Worm (Caenorhabditis elegans) whole organism, L4 larva: ENCODE data around the gene skr-19.

ENCODE experiments used
- F26F4.8 ChIP-seq: fragments of 200-800 bp; sonication (Bioruptor generic); conservative IDR thresholded peaks from 2 replicates; pipeline ENCODE4 v1.3.6; 2022; ENCODE audit warnings: missing genetic modification characterization, missing compliant biosample characterization
- F37D6.2 ChIP-seq: sonication (generic microtip); optimal IDR thresholded peaks from 2 replicates; lab custom pipeline; 2016; ENCODE audit warnings: mild to moderate bottlenecking, missing genetic modification characterization, missing compliant biosample characterization
- F44E2.7 ChIP-seq: fragments of 200-800 bp; sonication (Bioruptor generic); IDR thresholded peaks from 2 replicates; pipeline ENCODE4 v2.1.2; 2022; ENCODE audit warnings: missing genetic modification characterization, missing compliant biosample characterization
- R02D3.7 ChIP-seq: fragments of 150-350 bp; sonication (generic microtip); optimal IDR thresholded peaks from 3 replicates; lab custom pipeline; 2014; ENCODE audit warnings: missing biosample characterization, missing genetic modification characterization
- T26A8.4 ChIP-seq: fragments of 200-800 bp; sonication (Bioruptor generic); IDR thresholded peaks from 2 replicates; pipeline ENCODE4 v1.3.6; 2022; ENCODE audit warnings: missing genetic modification characterization, missing compliant biosample characterization
- Y48G9A.11 ChIP-seq: fragments of 200-800 bp; sonication (Bioruptor generic); IDR thresholded peaks from 2 replicates; pipeline ENCODE4 v1.3.6; 2022; ENCODE audit warnings: missing genetic modification reagents, missing genetic modification characterization, missing compliant biosample characterization
- Y5F2A.4 ChIP-seq: fragments of 200-800 bp; sonication (Bioruptor generic); optimal IDR thresholded peaks from 2 replicates; lab custom pipeline; 2018; ENCODE audit warnings: mild to moderate bottlenecking, missing genetic modification characterization, missing compliant biosample characterization
- ZK337.2 ChIP-seq: fragments of 200-800 bp; sonication (Bioruptor generic); IDR thresholded peaks from 2 replicates; pipeline ENCODE4 v1.3.6; 2022; ENCODE audit warnings: missing genetic modification reagents, missing genetic modification characterization, missing compliant biosample characterization
- aha-1 ChIP-seq: fragments of 150-350 bp; peaks from one replicate; lab custom pipeline; 2014; ENCODE audit warnings: missing biosample characterization, missing genetic modification characterization
- ceh-32 ChIP-seq: sonication (generic microtip); optimal IDR thresholded peaks from 2 replicates; lab custom pipeline; 2016; ENCODE audit warnings: mild to moderate bottlenecking, missing genetic modification characterization, missing compliant biosample characterization; ENCODE audit not compliant: poor library complexity
- ceh-62 ChIP-seq: sonication (generic microtip); optimal IDR thresholded peaks from 2 replicates; lab custom pipeline; 2017; ENCODE audit warnings: missing biosample characterization, missing genetic modification characterization
- ctbp-1 ChIP-seq: fragments of 200-800 bp; sonication (Bioruptor generic); IDR thresholded peaks from 2 replicates; pipeline ENCODE4 v1.3.6; 2022; ENCODE audit warnings: missing genetic modification reagents, missing genetic modification characterization, missing compliant biosample characterization
- daf-12 ChIP-seq: fragments of 150-350 bp; optimal IDR thresholded peaks from 2 replicates; lab custom pipeline; 2014; ENCODE audit warnings: missing biosample characterization, missing genetic modification reagents, missing genetic modification characterization
- daf-16 ChIP-seq, 3 experiments: sonication (generic microtip); optimal IDR thresholded peaks; 2 replicates each; lab custom pipeline; 2016 to 2017; ENCODE audit warnings: missing genetic modification characterization in 3 of 3, missing genetic modification reagents in 3 of 3, mild to moderate bottlenecking in 2 of 3, missing compliant biosample characterization in 2 of 3, missing biosample characterization in 1 of 3, moderate library complexity in 1 of 3
- daf-8 ChIP-seq: fragments of 200-800 bp; sonication (Bioruptor generic); IDR thresholded peaks from 2 replicates; pipeline ENCODE4 v1.3.6; 2022; ENCODE audit warnings: missing genetic modification characterization, missing compliant biosample characterization
- dpl-1 ChIP-seq: fragments of 150-350 bp; optimal IDR thresholded peaks from 2 replicates; lab custom pipeline; 2014; ENCODE audit warnings: missing biosample characterization, missing genetic modification reagents, missing genetic modification characterization
- duxl-1 ChIP-seq: sonication (generic microtip); optimal IDR thresholded peaks from 2 replicates; lab custom pipeline; 2016; ENCODE audit warnings: mild to moderate bottlenecking, missing genetic modification characterization, moderate library complexity, missing compliant biosample characterization; ENCODE audit not compliant: poor library complexity
- dve-1 ChIP-seq: sonication (generic microtip); optimal IDR thresholded peaks from 2 replicates; lab custom pipeline; 2017; ENCODE audit warnings: antibody characterized with exemption, mild to moderate bottlenecking, missing genetic modification characterization, missing compliant biosample characterization; ENCODE audit not compliant: insufficient read depth
- fos-1 ChIP-seq: fragments of 150-350 bp; optimal IDR thresholded peaks from 2 replicates; lab custom pipeline; 2014; ENCODE audit warnings: missing biosample characterization, missing genetic modification characterization
- hlh-11 ChIP-seq: fragments of 200-800 bp; sonication (Bioruptor generic); optimal IDR thresholded peaks from 2 replicates; lab custom pipeline; 2018; ENCODE audit warnings: mild to moderate bottlenecking, missing genetic modification characterization, missing compliant biosample characterization
- hmg-1.1 ChIP-seq: fragments of 200-800 bp; sonication (Bioruptor generic); IDR thresholded peaks from 2 replicates; pipeline ENCODE4 v1.3.6; 2022; ENCODE audit warnings: missing genetic modification reagents, missing genetic modification characterization, missing compliant biosample characterization
- jun-1 ChIP-seq: fragments of 150-350 bp; optimal IDR thresholded peaks from 2 replicates; lab custom pipeline; 2014; ENCODE audit warnings: missing biosample characterization, missing genetic modification reagents, missing genetic modification characterization
- lin-15B ChIP-seq: fragments of 150-350 bp; sonication (generic microtip); optimal IDR thresholded peaks from 3 replicates; lab custom pipeline; 2014; ENCODE audit warnings: missing biosample characterization, missing genetic modification characterization
- lsy-2 ChIP-seq, 2 experiments: fragments of 150-350 bp in 1 of 2; sonication (generic microtip) in 1 of 2; optimal IDR thresholded peaks; 2 replicates each; lab custom pipeline; 2014 to 2017; ENCODE audit warnings: missing biosample characterization in 2 of 2, missing genetic modification characterization in 2 of 2
- mdl-1 ChIP-seq, 2 experiments: fragments of 150-350 bp in 1 of 2; sonication (generic microtip) in 1 of 2; optimal IDR thresholded peaks; 2 replicates each; lab custom pipeline; 2014 to 2017; ENCODE audit warnings: missing biosample characterization in 2 of 2, missing genetic modification characterization in 2 of 2
- mes-2 ChIP-seq: sonication (generic microtip); optimal IDR thresholded peaks from 2 replicates; lab custom pipeline; 2016; ENCODE audit warnings: missing genotype, mild to moderate bottlenecking, missing genetic modification characterization, missing compliant biosample characterization; ENCODE audit not compliant: poor library complexity, severe bottlenecking
- nhr-10 ChIP-seq: fragments of 150-350 bp; optimal IDR thresholded peaks from 2 replicates; lab custom pipeline; 2014; ENCODE audit warnings: missing biosample characterization, missing genetic modification characterization
- nhr-11 ChIP-seq: fragments of 150-350 bp; optimal IDR thresholded peaks from 2 replicates; lab custom pipeline; 2014; ENCODE audit warnings: missing biosample characterization, missing genetic modification characterization
- nhr-237 ChIP-seq: sonication (generic microtip); optimal IDR thresholded peaks from 2 replicates; lab custom pipeline; 2017; ENCODE audit warnings: missing biosample characterization, missing genetic modification characterization
- nhr-42 ChIP-seq: fragments of 200-800 bp; sonication (Bioruptor generic); IDR thresholded peaks from 2 replicates; pipeline ENCODE4 v1.3.6; 2022; ENCODE audit warnings: missing genetic modification characterization, missing compliant biosample characterization
- nhr-48 ChIP-seq: sonication (generic microtip); optimal IDR thresholded peaks from 2 replicates; lab custom pipeline; 2016; ENCODE audit warnings: mild to moderate bottlenecking, missing genetic modification characterization, missing compliant biosample characterization
- pha-4 ChIP-seq, 2 experiments: fragments of 150-350 bp in 1 of 2; fragments of 200-800 bp in 1 of 2; sonication (Bioruptor generic) in 1 of 2; IDR thresholded peaks in 1 of 2; optimal IDR thresholded peaks in 1 of 2; 2 replicates each; pipeline versions ENCODE4 v1.3.6 to Lab custom; 2014 to 2022; ENCODE audit warnings: missing genetic modification characterization in 2 of 2, missing genetic modification reagents in 2 of 2, missing biosample characterization in 1 of 2, missing compliant biosample characterization in 1 of 2
- spr-3 ChIP-seq: fragments of 200-800 bp; sonication (Bioruptor generic); optimal IDR thresholded peaks from 2 replicates; lab custom pipeline; 2018; ENCODE audit warnings: mild to moderate bottlenecking, missing genetic modification characterization, missing compliant biosample characterization
- tra-1 ChIP-seq: fragments of 200-800 bp; sonication (Bioruptor generic); IDR thresholded peaks from 2 replicates; pipeline ENCODE4 v1.3.6; 2022; ENCODE audit warnings: missing genetic modification reagents, missing genetic modification characterization, missing compliant biosample characterization
- unc-62 ChIP-seq, 3 experiments: fragments of 150-350 bp in 1 of 3; sonication (generic microtip); optimal IDR thresholded peaks in 2 of 3; peaks in 1 of 3; 1 replicate in 1 of 3; 2 replicates in 2 of 3; lab custom pipeline; 2014 to 2017; ENCODE audit warnings: missing biosample characterization in 3 of 3, missing genetic modification characterization in 3 of 3, missing genetic modification reagents in 3 of 3, missing genotype in 1 of 3
- zip-2 ChIP-seq: fragments of 150-350 bp; optimal IDR thresholded peaks from 2 replicates; lab custom pipeline; 2014; ENCODE audit warnings: missing biosample characterization, missing genetic modification characterization

The skr-19 gene

DNA sequence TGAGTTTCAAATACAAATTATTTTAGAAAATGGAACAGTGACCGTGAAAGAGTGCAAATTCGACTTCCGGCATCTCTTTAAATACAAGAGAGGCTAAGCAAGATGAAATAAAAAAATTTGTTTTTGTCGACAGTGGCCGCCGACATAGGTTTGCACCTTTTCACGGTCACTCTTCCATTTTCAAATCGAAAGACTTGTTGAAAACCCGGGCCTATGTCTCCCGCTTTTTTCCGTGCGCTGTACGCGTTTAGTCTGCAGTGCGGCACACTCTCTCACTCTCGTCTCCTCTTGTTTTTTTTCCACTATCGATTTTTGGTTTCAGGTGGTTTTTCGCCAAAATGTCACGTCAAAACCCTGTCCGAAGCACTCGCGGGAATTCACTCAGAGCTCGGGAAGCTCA is 20.6 kb upstream of the skr-19 start, which contains the start of gene hpl-1:
TSS of gene hpl-1 (plus strand) at position 301 of the 400 bp plus-strand sequence.
- TF ChIP-seq nhr-48 (tag; lab: Kevin White, UChicago) = no peak
- no peak for TF ChIP-seq dve-1 (tag; lab: Kevin White, UChicago)
- TF ChIP-seq lsy-2 (tag; optimal IDR thresholded peaks at IDR 0.05; lab: Kevin White, UChicago) = no peak
- no peak for TF ChIP-seq mdl-1 (tag; optimal IDR thresholded peaks at IDR 0.05; lab: Kevin White, UChicago)
- TF ChIP-seq fos-1 (tag; lab: Kevin White, UChicago) = no peak
- no peak for TF ChIP-seq mes-2 (tag; lab: Kevin White, UChicago)

DNA sequence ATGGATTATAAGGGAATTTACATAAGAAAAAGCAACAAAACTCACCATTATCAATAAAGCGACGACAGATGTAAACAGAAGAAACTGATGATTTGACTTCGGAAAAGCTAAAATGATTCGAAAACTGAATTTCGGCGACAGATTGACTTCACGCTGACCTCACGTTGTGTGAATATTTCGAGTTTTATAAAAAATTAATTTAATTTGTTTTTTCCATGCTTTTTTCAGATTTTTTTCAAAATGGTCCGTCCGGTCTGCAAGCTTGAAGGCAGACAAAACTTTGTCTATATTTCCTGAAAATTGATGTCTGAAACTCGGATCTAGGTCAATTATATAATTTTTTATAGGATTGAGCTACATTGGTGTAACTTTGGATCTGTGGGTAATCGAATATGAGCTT is 17.7 kb upstream of the skr-19 start, which contains the start of gene K08H2.5:
TSS of gene K08H2.5 (minus strand) at position 101 of the 400 bp plus-strand sequence.
- TF ChIP-seq F44E2.7 (no peak), daf-12 (no peak), lsy-2 (tag; optimal IDR thresholded peaks at IDR 0.05; lab: Kevin White, UChicago) (no peak)

- TF ChIP-seq pha-4 (GFP tag; IDR thresholded peaks at IDR 0.05; lab: Robert Waterston, UW) (no peak), pha-4 (tag; optimal IDR thresholded peaks at IDR 0.05; lab: Kevin White, UChicago) (no peak), nhr-42 (GFP tag; lab: Robert Waterston, UW) (no peak), nhr-237 (no peak)
Measured at ce11 chrX:13238197-13238596, 13.7 kb upstream of the skr-19 start, which contains the start of gene K08H2.4. Gene K08H2.4, plus strand, starts transcription at chrX:13238497.

- TF ChIP-seq daf-16 (GFP tag; optimal IDR thresholded peaks at IDR 0.05; lab: Kevin White, UChicago) (no peak), daf-16 (tag; optimal IDR thresholded peaks at IDR 0.05; lab: Kevin White, UChicago) (no peak), F26F4.8 (no peak), ZK337.2 (GFP tag; lab: Robert Waterston, UW) (no peak), ctbp-1 (GFP tag; lab: Robert Waterston, UW) (no peak), R02D3.7 (tag; lab: Kevin White, UChicago) (no peak), nhr-10 (tag; lab: Kevin White, UChicago) (no peak), jun-1 (tag; lab: Kevin White, UChicago) (no peak)
Measured at ce11 chrX:13237102-13237501, 12.6 kb upstream of the skr-19 start, which contains the start of gene K08H2.3. Gene K08H2.3, plus strand, starts transcription at chrX:13237402.

- TF ChIP-seq Y5F2A.4 (GFP tag; lab: Kevin White, UChicago) (no peak), aha-1 (peak; percentile 1)
Measured at ce11 chrX:13234879-13235278, 10.4 kb upstream of the skr-19 start, which contains the start of gene K08H2.2. Gene K08H2.2, minus strand, starts transcription at chrX:13234979.

DNA sequence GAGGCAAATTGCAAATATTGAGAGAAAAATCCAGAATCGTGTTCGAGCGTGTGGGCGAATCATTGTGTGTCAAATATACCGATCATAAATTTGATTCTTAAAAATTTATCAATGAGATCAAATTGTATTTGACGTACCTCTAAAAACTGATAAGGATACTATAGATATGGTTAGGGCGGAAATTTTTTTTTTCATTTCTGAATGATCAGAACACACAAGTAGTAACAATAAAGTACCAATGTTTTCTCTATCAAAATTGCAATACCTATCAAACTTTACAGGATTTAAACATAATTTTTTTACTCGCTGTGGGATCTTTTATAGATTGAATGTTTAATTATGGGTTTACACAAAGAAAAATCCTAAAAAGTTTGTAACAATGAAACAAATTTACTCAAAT is 7.8 kb upstream of the skr-19 start, which contains the start of gene bgnt-1.5:
TSS of gene bgnt-1.5 (minus strand) at position 101 of the 400 bp plus-strand sequence.
- TF ChIP-seq F37D6.2 (no peak), aha-1 (peak; percentile 45)

ce11 chrX:13227778-13228177 is 3.3 kb upstream of the skr-19 start:
- TF ChIP-seq Y48G9A.11 (GFP tag; lab: Robert Waterston, UW) (no peak), daf-8 (GFP tag; lab: Robert Waterston, UW) (no peak), ceh-62 (tag; lab: Kevin White, UChicago) (no peak), duxl-1 (tag; lab: Kevin White, UChicago) (no peak), T26A8.4 (no peak), nhr-11 (tag; lab: Kevin White, UChicago) (no peak), spr-3 (GFP tag; lab: Kevin White, UChicago) (no peak), hmg-1.1 (no peak), unc-62 (GFP tag; optimal IDR thresholded peaks at IDR 0.05 in 1 of 2; lab: Kevin White, UChicago) (no peak), unc-62 (tag; optimal IDR thresholded peaks at IDR 0.05; lab: Kevin White, UChicago) (no peak), zip-2 (tag; lab: Kevin White, UChicago) (no peak), tra-1 (GFP tag; lab: Robert Waterston, UW) (no peak), ceh-32 (tag; lab: Kevin White, UChicago) (no peak), ZK337.2 (GFP tag; lab: Robert Waterston, UW) (no peak), hlh-11 (tag; lab: Kevin White, UChicago) (no peak), aha-1 (no peak), dpl-1 (GFP tag; lab: Kevin White, UChicago) (no peak), lin-15B (tag; lab: Kevin White, UChicago) (no peak)
